Worm (Caenorhabditis elegans) whole organism, early embryonic: Measurements from ENCODE around the gene fdgt-2.

ENCODE experiments used
- F13C5.2 ChIP-seq: sonication (generic microtip); optimal IDR thresholded peaks from 2 replicates; lab custom pipeline; 2017; ENCODE audit warnings: mild to moderate bottlenecking, missing genetic modification characterization, inconsistent platforms, missing compliant biosample characterization
- aly-1 ChIP-seq: sonication (generic microtip); optimal IDR thresholded peaks from 2 replicates; lab custom pipeline; 2016; ENCODE audit warnings: missing genetic modification characterization, missing compliant biosample characterization
- ama-1 ChIP-seq: fragments of 150-350 bp; optimal IDR thresholded peaks from 2 replicates; lab custom pipeline; 2014
- ceh-13 ChIP-seq: fragments of 200-800 bp; sonication (Bioruptor generic); optimal IDR thresholded peaks from 2 replicates; lab custom pipeline; 2018; ENCODE audit warnings: mild to moderate bottlenecking, missing genetic modification characterization, missing compliant biosample characterization
- ceh-36 ChIP-seq: sonication (generic microtip); optimal IDR thresholded peaks from 2 replicates; lab custom pipeline; 2016; ENCODE audit warnings: missing genetic modification characterization, inconsistent platforms, missing compliant biosample characterization
- flt-1 ChIP-seq: fragments of 200-800 bp; sonication (Bioruptor generic); IDR thresholded peaks from 2 replicates; pipeline ENCODE4 v1.3.6; 2022; ENCODE audit warnings: missing genetic modification characterization, missing compliant biosample characterization
- hmbx-1 ChIP-seq: sonication (generic microtip); optimal IDR thresholded peaks from 2 replicates; lab custom pipeline; 2016; ENCODE audit warnings: mild to moderate bottlenecking, missing genetic modification characterization, missing compliant biosample characterization
- hmg-4 ChIP-seq: fragments of 200-800 bp; sonication (Bioruptor generic); optimal IDR thresholded peaks from 2 replicates; lab custom pipeline; 2018; ENCODE audit warnings: mild to moderate bottlenecking, missing genetic modification characterization, missing compliant biosample characterization
- pes-1 ChIP-seq: fragments of 200-800 bp; sonication (Bioruptor generic); IDR thresholded peaks from 2 replicates; pipeline ENCODE4 v1.3.6; 2022; ENCODE audit warnings: missing genetic modification reagents, missing genetic modification characterization, missing compliant biosample characterization
- scrt-1 ChIP-seq: fragments of 200-800 bp; sonication (Bioruptor generic); IDR thresholded peaks from 2 replicates; pipeline ENCODE4 v1.3.6; 2022; ENCODE audit warnings: missing genetic modification characterization, missing compliant biosample characterization
- sea-1 ChIP-seq: fragments of 200-800 bp; sonication (Bioruptor generic); conservative IDR thresholded peaks from 2 replicates; pipeline ENCODE4 v1.3.6; 2022; ENCODE audit warnings: missing genetic modification characterization, missing compliant biosample characterization
- tbx-37 ChIP-seq: fragments of 200-800 bp; sonication (Bioruptor generic); conservative IDR thresholded peaks from 2 replicates; pipeline ENCODE4 v1.3.6; 2022; ENCODE audit warnings: missing genetic modification reagents, missing genetic modification characterization, missing compliant biosample characterization
- tra-4 ChIP-seq: sonication (generic microtip); optimal IDR thresholded peaks from 2 replicates; lab custom pipeline; 2017; ENCODE audit warnings: missing genetic modification characterization, missing compliant biosample characterization

DNA sequence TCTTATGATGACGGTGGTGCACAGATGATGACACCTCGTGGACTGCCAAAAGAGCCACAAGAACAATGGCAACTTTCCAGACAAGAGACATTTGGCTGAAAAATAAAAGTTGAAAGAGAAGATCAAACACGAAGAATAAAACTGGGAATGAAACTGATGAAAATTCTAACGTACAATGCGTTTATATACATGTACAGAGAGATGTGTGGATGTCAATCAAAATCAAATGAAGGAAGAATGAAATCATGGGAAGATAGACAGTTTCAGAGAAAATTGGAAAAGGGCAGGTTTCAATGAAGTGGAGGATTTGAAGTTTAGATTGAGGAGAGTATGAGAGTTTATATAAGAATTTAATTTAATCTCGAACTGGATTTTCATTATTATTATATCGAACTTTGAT lies 18.4 kb upstream of the fdgt-2 start, which contains the start of gene dod-23:
- TF ChIP-seq ama-1 (lab: Kevin White, UChicago) (no peak), hmg-4 (no peak), pes-1 (no peak), sea-1 (GFP tag; lab: Robert Waterston, UW) (no peak), tbx-37 (GFP tag; lab: Robert Waterston, UW) (no peak), F13C5.2 (no peak), hmbx-1 (tag; lab: Kevin White, UChicago) (no peak), ceh-13 (GFP tag; lab: Kevin White, UChicago) (no peak), flt-1 (GFP tag; lab: Robert Waterston, UW) (no peak), tra-4 (no peak), ceh-36 (tag; lab: Kevin White, UChicago) (no peak), scrt-1 (GFP tag; lab: Robert Waterston, UW) (no peak), aly-1 (no peak)
